Worm (Caenorhabditis elegans) whole organism, L3 larva: Measurements from ENCODE around the gene ccpp-6.

ENCODE experiments used
- aly-2 ChIP-seq: fragments of 150-350 bp; optimal IDR thresholded peaks from 2 replicates; lab custom pipeline; 2014; ENCODE audit warnings: missing biosample characterization, missing genetic modification characterization
- ama-1 ChIP-seq: fragments of 150-350 bp; optimal IDR thresholded peaks from 2 replicates; lab custom pipeline; 2018
- elt-1 ChIP-seq: fragments of 150-350 bp; optimal IDR thresholded peaks from 2 replicates; lab custom pipeline; 2014; ENCODE audit warnings: missing biosample characterization, missing genetic modification characterization
- fos-1 ChIP-seq: fragments of 150-350 bp; optimal IDR thresholded peaks from 2 replicates; lab custom pipeline; 2014; ENCODE audit warnings: missing biosample characterization, missing genetic modification characterization
- lin-15B ChIP-seq: fragments of 150-350 bp; optimal IDR thresholded peaks from 2 replicates; lab custom pipeline; 2014; ENCODE audit warnings: missing biosample characterization, missing genetic modification characterization
- lin-39 ChIP-seq: fragments of 150-350 bp; optimal IDR thresholded peaks from 2 replicates; lab custom pipeline; 2018; ENCODE audit warnings: missing biosample characterization, missing genetic modification reagents, missing genetic modification characterization
- lsy-12 ChIP-seq: sonication (generic microtip); optimal IDR thresholded peaks from 2 replicates; lab custom pipeline; 2016; ENCODE audit warnings: mild to moderate bottlenecking, missing genetic modification characterization, missing compliant biosample characterization
- nhr-11 ChIP-seq: fragments of 150-350 bp; optimal IDR thresholded peaks from 2 replicates; lab custom pipeline; 2014; ENCODE audit warnings: missing biosample characterization, missing genetic modification characterization
- nhr-237 ChIP-seq: fragments of 150-350 bp; optimal IDR thresholded peaks from 2 replicates; lab custom pipeline; 2014; ENCODE audit warnings: missing biosample characterization, missing genetic modification characterization
- nhr-77 ChIP-seq: fragments of 150-350 bp; optimal IDR thresholded peaks from 2 replicates; lab custom pipeline; 2014; ENCODE audit warnings: missing biosample characterization, missing genetic modification characterization
- pha-4 ChIP-seq: fragments of 150-350 bp; optimal IDR thresholded peaks from 2 replicates; lab custom pipeline; 2014; ENCODE audit warnings: missing biosample characterization, missing genetic modification reagents, missing genetic modification characterization
- snpc-4 ChIP-seq: fragments of 150-350 bp; optimal IDR thresholded peaks from 2 replicates; lab custom pipeline; 2014; ENCODE audit warnings: missing biosample characterization, missing genetic modification characterization
- unc-39 ChIP-seq: sonication (generic microtip); optimal IDR thresholded peaks from 4 replicates; lab custom pipeline; 2017; ENCODE audit warnings: missing biosample characterization, missing genetic modification characterization
- unc-62 ChIP-seq: fragments of 150-350 bp; sonication (generic microtip); optimal IDR thresholded peaks from 4 replicates; lab custom pipeline; 2014; ENCODE audit warnings: missing biosample characterization, missing genetic modification reagents, missing genetic modification characterization

ce11 chrII:5365645-5366044 is 21.5 kb downstream of the ccpp-6 start, which contains the start of gene F09E5.16:
- TF ChIP-seq snpc-4 (tag; lab: Kevin White, UChicago) = no peak
- no peak for TF ChIP-seq lin-39 (tag; lab: Kevin White, UChicago)
- no peak for TF ChIP-seq unc-39 (tag; lab: Kevin White, UChicago)
- no peak for TF ChIP-seq nhr-11 (tag; lab: Kevin White, UChicago)
- no peak for TF ChIP-seq nhr-237
- no peak for TF ChIP-seq fos-1
- TF ChIP-seq pha-4 (tag; lab: Kevin White, UChicago) = no peak
- no peak for TF ChIP-seq unc-62 (GFP tag; lab: Kevin White, UChicago)
- TF ChIP-seq elt-1 (tag; lab: Kevin White, UChicago) = no peak
- no peak for TF ChIP-seq lin-15B
- no peak for TF ChIP-seq ama-1 (lab: Kevin White, UChicago)
- TF ChIP-seq nhr-77 = no peak
- no peak for TF ChIP-seq aly-2 (tag; lab: Kevin White, UChicago)
- no peak for TF ChIP-seq lsy-12 (tag; lab: Kevin White, UChicago)
